Worm (Caenorhabditis elegans) whole organism, L3 larva: ENCODE data around the gene F41B5.1.
A peak's percentile ranks its signal among the peaks of the same experiment; 100 is the strongest.

Experiments
- ama-1 ChIP-seq: fragments of 150-350 bp; optimal IDR thresholded peaks from 2 replicates; lab custom pipeline; 2018
- ceh-82 ChIP-seq: fragments of 150-350 bp; optimal IDR thresholded peaks from 2 replicates; lab custom pipeline; 2014; ENCODE audit warnings: missing biosample characterization, missing genetic modification characterization
- daf-12 ChIP-seq: fragments of 150-350 bp; optimal IDR thresholded peaks from 2 replicates; lab custom pipeline; 2014; ENCODE audit warnings: missing biosample characterization, missing genetic modification reagents, missing genetic modification characterization
- egl-5 ChIP-seq: fragments of 150-350 bp; optimal IDR thresholded peaks from 2 replicates; lab custom pipeline; 2017; ENCODE audit warnings: missing biosample characterization, missing genetic modification reagents, missing genetic modification characterization, inconsistent platforms
- elt-1 ChIP-seq: fragments of 150-350 bp; optimal IDR thresholded peaks from 2 replicates; lab custom pipeline; 2014; ENCODE audit warnings: missing biosample characterization, missing genetic modification characterization
- elt-2 ChIP-seq: sonication (generic microtip); optimal IDR thresholded peaks from 2 replicates; lab custom pipeline; 2016; ENCODE audit warnings: missing genetic modification reagents, mild to moderate bottlenecking, missing genetic modification characterization, missing compliant biosample characterization
- elt-3 ChIP-seq, 3 experiments: fragments of 150-350 bp in 1 of 3; sonication (generic microtip) in 2 of 3; optimal IDR thresholded peaks; 2 replicates in 2 of 3; 4 replicates in 1 of 3; lab custom pipeline; 2014 to 2017; ENCODE audit warnings: missing biosample characterization in 3 of 3, missing genetic modification characterization in 3 of 3
- eor-1 ChIP-seq, 2 experiments: fragments of 150-350 bp; optimal IDR thresholded peaks; 2 replicates each; lab custom pipeline; 2014 to 2018; ENCODE audit warnings: missing biosample characterization in 2 of 2, missing genetic modification characterization in 2 of 2
- fkh-10 ChIP-seq: sonication (generic microtip); optimal IDR thresholded peaks from 2 replicates; lab custom pipeline; 2017; ENCODE audit warnings: missing biosample characterization, missing genetic modification reagents, missing genetic modification characterization
- hmg-11 ChIP-seq: sonication (generic microtip); optimal IDR thresholded peaks from 2 replicates; lab custom pipeline; 2016; ENCODE audit warnings: missing genetic modification characterization, missing compliant biosample characterization
- lsy-12 ChIP-seq: sonication (generic microtip); optimal IDR thresholded peaks from 2 replicates; lab custom pipeline; 2016; ENCODE audit warnings: mild to moderate bottlenecking, missing genetic modification characterization, missing compliant biosample characterization
- mdl-1 ChIP-seq: fragments of 150-350 bp; optimal IDR thresholded peaks from 2 replicates; lab custom pipeline; 2014; ENCODE audit warnings: missing biosample characterization, missing genetic modification characterization
- nfya-1 ChIP-seq: sonication (generic microtip); optimal IDR thresholded peaks from 2 replicates; lab custom pipeline; 2017; ENCODE audit warnings: missing genetic modification characterization, mild to moderate bottlenecking, missing compliant biosample characterization, antibody characterized with exemption, moderate library complexity; ENCODE audit not compliant: insufficient read depth
- nhr-11 ChIP-seq: fragments of 150-350 bp; optimal IDR thresholded peaks from 2 replicates; lab custom pipeline; 2014; ENCODE audit warnings: missing biosample characterization, missing genetic modification characterization
- nhr-12 ChIP-seq: fragments of 150-350 bp; optimal IDR thresholded peaks from 2 replicates; lab custom pipeline; 2014; ENCODE audit warnings: missing biosample characterization, missing genetic modification characterization
- nhr-23 ChIP-seq: fragments of 150-350 bp; optimal IDR thresholded peaks from 2 replicates; lab custom pipeline; 2014; ENCODE audit warnings: missing biosample characterization, missing genetic modification reagents, missing genetic modification characterization
- nhr-28 ChIP-seq: fragments of 150-350 bp; optimal IDR thresholded peaks from 2 replicates; lab custom pipeline; 2014; ENCODE audit warnings: missing biosample characterization, missing genetic modification characterization
- nhr-67 ChIP-seq: fragments of 150-350 bp; optimal IDR thresholded peaks from 2 replicates; lab custom pipeline; 2014; ENCODE audit warnings: missing biosample characterization, missing genetic modification characterization
- nhr-76 ChIP-seq: fragments of 150-350 bp; sonication (generic microtip); optimal IDR thresholded peaks from 5 replicates; lab custom pipeline; 2014; ENCODE audit warnings: missing biosample characterization, missing genetic modification characterization
- nhr-77 ChIP-seq: fragments of 150-350 bp; optimal IDR thresholded peaks from 2 replicates; lab custom pipeline; 2014; ENCODE audit warnings: missing biosample characterization, missing genetic modification characterization
- pha-4 ChIP-seq: fragments of 150-350 bp; optimal IDR thresholded peaks from 2 replicates; lab custom pipeline; 2014; ENCODE audit warnings: missing biosample characterization, missing genetic modification reagents, missing genetic modification characterization
- pqm-1 ChIP-seq: fragments of 150-350 bp; optimal IDR thresholded peaks from 2 replicates; lab custom pipeline; 2017; ENCODE audit warnings: missing biosample characterization, missing genetic modification characterization, inconsistent platforms
- snpc-4 ChIP-seq: fragments of 150-350 bp; optimal IDR thresholded peaks from 2 replicates; lab custom pipeline; 2014; ENCODE audit warnings: missing biosample characterization, missing genetic modification characterization
- ztf-4 ChIP-seq: fragments of 150-350 bp; optimal IDR thresholded peaks from 2 replicates; lab custom pipeline; 2014; ENCODE audit warnings: missing biosample characterization, missing genetic modification characterization

The F41B5.1 gene

DNA sequence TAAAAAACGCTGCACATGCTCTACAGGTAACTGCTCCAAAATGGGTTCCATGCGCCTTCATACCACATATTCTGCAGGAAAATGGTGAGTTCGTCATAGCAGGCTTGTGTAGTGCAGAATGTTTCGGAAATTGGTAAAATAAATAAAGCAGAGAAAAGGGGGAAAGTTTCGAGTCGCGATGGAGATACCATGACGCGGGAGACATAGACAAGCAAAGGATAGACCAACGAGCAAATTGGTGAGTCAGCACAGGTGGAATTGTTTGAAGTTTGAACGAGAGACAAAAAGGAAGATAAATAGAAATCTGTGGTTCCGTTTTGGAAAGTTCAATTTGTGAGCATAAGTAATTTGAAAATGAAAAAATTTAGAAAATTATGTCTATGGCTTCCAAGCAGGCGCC is 35.0 kb downstream of the F41B5.1 start, which contains the start of gene nhr-225:
Gene nhr-225 (minus strand): TSS at position 146 of the 400 bp plus-strand sequence.
- TF ChIP-seq pha-4 (tag; lab: Kevin White, UChicago) = peak; percentile 76
- TF ChIP-seq elt-2 (tag; lab: Kevin White, UChicago) = no peak

ce11 chrV:2292240-2292639 is 36.9 kb downstream of the F41B5.1 start, which contains the start of gene nhr-115:
Gene nhr-115, plus strand, starts transcription at chrV:2292540.
- TF ChIP-seq nhr-76 (tag; lab: Kevin White, UChicago) (no peak), elt-2 (tag; lab: Kevin White, UChicago) (peak; percentile 37)

ce11 chrV:2294577-2294976 is 39.2 kb downstream of the F41B5.1 start, which contains the start of gene nhr-226:
Gene nhr-226, plus strand, starts transcription at chrV:2294877.
- TF ChIP-seq ztf-4 (tag; lab: Kevin White, UChicago) = no peak
- peak; percentile 31 for TF ChIP-seq pqm-1 (tag; lab: Kevin White, UChicago)
- TF ChIP-seq nhr-11 = no peak
- no peak for TF ChIP-seq daf-12
- peak; percentile 44 for TF ChIP-seq elt-2 (tag; lab: Kevin White, UChicago)

DNA sequence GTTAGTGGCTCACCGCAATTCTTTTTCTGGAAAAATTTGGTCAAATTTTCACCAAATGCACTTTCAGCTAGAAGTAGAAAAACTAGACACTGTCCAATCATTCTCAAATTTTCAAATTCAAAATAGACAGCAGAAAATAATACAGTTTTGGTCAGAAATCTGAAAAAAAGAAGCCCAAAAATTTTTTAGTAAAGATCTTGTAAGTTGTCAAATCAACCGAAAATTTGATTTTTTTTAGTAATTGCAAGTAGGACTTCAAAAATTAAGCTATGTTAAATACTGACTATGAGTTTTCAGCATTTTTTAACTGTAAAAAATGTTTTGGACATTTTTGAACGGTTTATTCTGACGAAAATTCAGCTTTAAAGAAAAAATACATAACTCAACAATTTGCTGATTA is 45.6 kb downstream of the F41B5.1 start, which contains the start of gene Y19D10B.8:
Gene Y19D10B.8 (minus strand): TSS at position 101 of the 400 bp plus-strand sequence.
- TF ChIP-seq ceh-82 = no peak
- TF ChIP-seq nhr-28 (tag; lab: Kevin White, UChicago) = no peak
- TF ChIP-seq elt-3 (tag; optimal IDR thresholded peaks at IDR 0.05; lab: Kevin White, UChicago) = no peak
- no peak for TF ChIP-seq nhr-67 (tag; lab: Kevin White, UChicago)
- no peak for TF ChIP-seq nhr-77
- TF ChIP-seq eor-1 (tag; optimal IDR thresholded peaks at IDR 0.05; lab: Kevin White, UChicago) = no peak
- TF ChIP-seq elt-1 (tag; lab: Kevin White, UChicago) = no peak
- no peak for TF ChIP-seq nhr-23
- no peak for TF ChIP-seq hmg-11
- no peak for TF ChIP-seq snpc-4 (tag; lab: Kevin White, UChicago)
- no peak for TF ChIP-seq egl-5 (tag; lab: Kevin White, UChicago)
- TF ChIP-seq nfya-1 (tag; lab: Kevin White, UChicago) = no peak
- no peak for TF ChIP-seq nhr-76 (tag; lab: Kevin White, UChicago)
- no peak for TF ChIP-seq ama-1
- TF ChIP-seq nhr-12 (tag; lab: Kevin White, UChicago) = no peak
- no peak for TF ChIP-seq lsy-12 (tag; lab: Kevin White, UChicago)

DNA sequence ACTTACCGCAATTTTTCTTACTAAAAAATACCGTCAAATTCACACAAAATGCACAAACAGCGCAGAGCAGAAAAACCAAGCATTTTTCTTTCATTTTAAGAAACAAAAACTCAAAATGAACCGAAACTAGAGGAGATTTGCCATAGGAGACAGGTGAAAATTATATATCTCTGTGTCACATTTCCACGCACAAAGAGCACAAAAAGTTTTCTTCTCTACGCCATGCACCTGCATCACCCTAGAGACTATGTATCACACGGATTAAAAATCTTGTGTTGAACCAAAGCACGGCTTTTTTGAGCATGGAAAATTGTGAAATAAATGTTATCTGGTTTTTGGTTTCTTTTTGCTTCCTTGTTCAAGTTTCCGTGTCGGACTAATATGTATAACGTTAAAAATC is 48.4 kb downstream of the F41B5.1 start, which contains the start of gene irld-15:
Gene irld-15 (minus strand): TSS at position 101 of the 400 bp plus-strand sequence.
- TF ChIP-seq ama-1 = no peak
- TF ChIP-seq nhr-11 = no peak
- no peak for TF ChIP-seq mdl-1 (tag; lab: Kevin White, UChicago)
- TF ChIP-seq nfya-1 (tag; lab: Kevin White, UChicago) = no peak
- no peak for TF ChIP-seq fkh-10 (GFP tag; lab: Kevin White, UChicago)
- TF ChIP-seq, all 47 proteins: peak for 0
